Worm (Caenorhabditis elegans): Measurements from ENCODE around the gene W09C2.9.

ce11 chrIV:9614695-9615094 lies 8.5 kb downstream of the W09C2.9 start, which contains the start of gene elt-1:
- TF ChIP-seq rnt-1 (tag; optimal IDR thresholded peaks at IDR 0.05) (no peak), lir-3 (tag; optimal IDR thresholded peaks at IDR 0.05; ENCODE audit: poor library complexity) (no peak), ces-1 (GFP tag; optimal IDR thresholded peaks at IDR 0.05) (no peak), fkh-10 (GFP tag; optimal IDR thresholded peaks at IDR 0.05) (no peak), aly-2 (tag; optimal IDR thresholded peaks at IDR 0.05) (no peak), mdl-1 (tag; optimal IDR thresholded peaks at IDR 0.05) (no peak), lin-39 (tag; optimal IDR thresholded peaks at IDR 0.05) (no peak), lsy-2 (tag; optimal IDR thresholded peaks at IDR 0.05) (no peak)

Data from whole organism, L1 larva.